Fruit fly (Drosophila melanogaster): ENCODE data around the gene MICU1.

The MICU1 gene

DNA sequence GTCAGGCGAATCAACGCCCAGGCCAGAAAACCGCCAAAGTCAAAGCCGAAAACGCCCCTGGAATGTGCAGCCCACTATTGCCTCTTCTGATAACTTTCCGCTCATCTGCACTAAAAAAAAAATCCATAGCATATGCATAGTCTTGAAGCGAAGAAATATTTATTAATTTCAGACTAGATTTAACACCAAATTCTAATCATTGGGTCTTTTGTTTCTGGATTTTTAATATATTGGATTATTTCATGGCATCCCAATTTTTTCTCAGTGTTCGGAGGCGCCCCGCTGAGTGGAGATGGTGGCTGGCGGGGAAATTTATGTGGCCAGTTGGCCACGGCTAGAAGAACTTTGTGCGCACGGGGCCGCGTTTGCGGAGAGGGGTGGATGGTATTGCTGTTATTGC is 47.0 kb upstream of the MICU1 start (continued):
- peak; percentile 86 for TF ChIP-seq dmrt11E (tag; optimal IDR thresholded peaks at IDR 0.05)
- TF ChIP-seq crol (GFP tag; IDR thresholded peaks at IDR 0.05): peak; percentile 66
- TF ChIP-seq CG30020 (tag; optimal IDR thresholded peaks at IDR 0.05): no peak
- peak; percentile 61 to 83 for TF ChIP-seq Pdp1 (GFP tag; optimal IDR thresholded peaks at IDR 0.05)
- peak; percentile 64; the same call in 2 of the 3 replicates for TF ChIP-seq H15 (GFP tag; IDR thresholded peaks at IDR 0.05)
- TF ChIP-seq CG3163 (GFP tag; optimal IDR thresholded peaks at IDR 0.05): peak; percentile 21
- TF ChIP-seq Xbp1 (GFP tag; optimal IDR thresholded peaks at IDR 0.05): peak; percentile 73
- peak; percentile 31 for TF ChIP-seq CG9876 (GFP tag; optimal IDR thresholded peaks at IDR 0.05)
- TF ChIP-seq maf-S (GFP tag; optimal IDR thresholded peaks at IDR 0.05): peak; percentile 32
- TF ChIP-seq MTF-1 (GFP tag; optimal IDR thresholded peaks at IDR 0.05; ENCODE audit: borderline replicate concordance): peak; percentile 31
- TF ChIP-seq tna (GFP tag; IDR thresholded peaks at IDR 0.05; ENCODE audit: partially characterized antibody): no peak
- TF ChIP-seq disco-r (GFP tag; optimal IDR thresholded peaks at IDR 0.05): peak; percentile 55
- no peak for TF ChIP-seq cg (GFP tag; optimal IDR thresholded peaks at IDR 0.05)
- TF ChIP-seq CG8765 (GFP tag; IDR thresholded peaks at IDR 0.05): peak; percentile 62; the same call in 1 of the 2 replicates
- TF ChIP-seq CG11696 (GFP tag; IDR thresholded peaks at IDR 0.05): 0 out of 2 replicates have a peak, but pooled peaks have one; percentile 28
- peak; percentile 60 for TF ChIP-seq CG15696 (tag; optimal IDR thresholded peaks at IDR 0.05)
- peak; percentile 80 for TF ChIP-seq lmd (GFP tag; IDR thresholded peaks at IDR 0.05)
- TF ChIP-seq Scr (GFP tag; IDR thresholded peaks at IDR 0.05; ENCODE audit: partially characterized antibody): no peak
- peak; percentile 91 for TF ChIP-seq ci (GFP tag; IDR thresholded peaks at IDR 0.05)
- TF ChIP-seq ash1 (GFP tag; optimal IDR thresholded peaks at IDR 0.05): no peak
- TF ChIP-seq Optix (GFP tag; IDR thresholded peaks at IDR 0.05): peak; percentile 73; the same call in 2 of the 3 replicates
- peak; percentile 56 for TF ChIP-seq fu2 (GFP tag; optimal IDR thresholded peaks at IDR 0.05)
- peak; percentile 56 for TF ChIP-seq dm (GFP tag; optimal IDR thresholded peaks at IDR 0.05)
- no peak for TF ChIP-seq da (GFP tag; optimal IDR thresholded peaks at IDR 0.05)
- no peak for TF ChIP-seq hth (optimal IDR thresholded peaks at IDR 0.05)
- TF ChIP-seq CG11504 (tag; optimal IDR thresholded peaks at IDR 0.05): peak; percentile 90
- no peak for TF ChIP-seq Fer1 (GFP tag; optimal IDR thresholded peaks at IDR 0.05)
- TF ChIP-seq bbx (GFP tag; IDR thresholded peaks at IDR 0.05; ENCODE audit: partially characterized antibody): no peak
- TF ChIP-seq lilli (GFP tag; optimal IDR thresholded peaks at IDR 0.05): peak; percentile 48
- peak; percentile 76 for TF ChIP-seq slp2 (GFP tag; optimal IDR thresholded peaks at IDR 0.05)
- TF ChIP-seq ap (GFP tag; IDR thresholded peaks at IDR 0.05): peak; percentile 73
- peak; percentile 51; the same call in 1 of the 2 replicates for TF ChIP-seq dan (GFP tag; IDR thresholded peaks at IDR 0.05)
- TF ChIP-seq CG10431 (GFP tag; optimal IDR thresholded peaks at IDR 0.05): no peak
- TF ChIP-seq sug (tag; optimal IDR thresholded peaks at IDR 0.05): no peak
- no peak for TF ChIP-seq CG13296 (GFP tag; optimal IDR thresholded peaks at IDR 0.05)
- TF ChIP-seq zf30C (GFP tag; optimal IDR thresholded peaks at IDR 0.05): peak; percentile 52
- TF ChIP-seq mam (GFP tag; optimal IDR thresholded peaks at IDR 0.05): peak; percentile 66
- peak; percentile 72 for TF ChIP-seq oc (tag; optimal IDR thresholded peaks at IDR 0.05)

DNA sequence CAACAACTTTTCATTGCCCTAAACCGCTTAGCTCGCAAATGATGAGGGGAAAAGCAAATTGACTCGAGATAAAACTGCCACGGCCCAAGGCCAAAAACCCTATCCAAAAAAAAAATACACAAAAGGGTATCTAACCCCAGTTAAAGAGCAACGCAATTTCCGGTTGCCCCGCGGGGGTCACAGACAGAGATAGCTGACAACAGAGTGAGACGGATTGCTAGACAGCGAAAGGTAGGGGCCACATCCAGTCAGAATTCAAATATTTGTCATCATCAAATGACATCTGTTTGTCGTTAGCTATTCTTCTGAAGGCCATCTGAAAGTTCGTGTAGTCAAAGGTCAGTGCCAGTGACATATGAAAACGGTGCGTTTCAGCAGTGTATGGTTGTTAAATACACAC is 45.4 kb upstream of the MICU1 start:
- TF ChIP-seq CG11504 (tag; optimal IDR thresholded peaks at IDR 0.05) (peak; percentile 30), Hr78 (GFP tag; optimal IDR thresholded peaks at IDR 0.05) (peak in 1 of 2 experiments; percentile 62), kni (GFP tag; optimal IDR thresholded peaks at IDR 0.05) (peak; percentile 41), CG1832 (GFP tag; optimal IDR thresholded peaks at IDR 0.05) (peak; percentile 59), crol (GFP tag; IDR thresholded peaks at IDR 0.05) (peak; percentile 22; the same call in 1 of the 2 replicates), ftz-f1 (GFP tag; optimal IDR thresholded peaks at IDR 0.05) (peak; percentile 12), gcm (GFP tag; optimal IDR thresholded peaks at IDR 0.05) (peak; percentile 20), abd-A (tag; optimal IDR thresholded peaks at IDR 0.05) (no peak), D (optimal IDR thresholded peaks at IDR 0.05) (no peak), D (GFP tag; optimal IDR thresholded peaks at IDR 0.05) (peak; percentile 44), Lhr (GFP tag; optimal IDR thresholded peaks at IDR 0.05) (no peak), Kr (GFP tag; optimal IDR thresholded peaks at IDR 0.05) (peak; percentile 52), nerfin-1 (tag; optimal IDR thresholded peaks at IDR 0.05) (peak; percentile 3), CG2199 (GFP tag; IDR thresholded peaks at IDR 0.05) (0 out of 3 replicates have a peak, but pooled peaks have one; percentile 17), oc (tag; optimal IDR thresholded peaks at IDR 0.05) (peak; percentile 52), emc (GFP tag; optimal IDR thresholded peaks at IDR 0.05) (no peak), Med (GFP tag) (peak; percentile 17)
